Worm (Caenorhabditis elegans) whole organism, midembryonic: ENCODE results near the gene fnta-1.
"Not testable (repeated sequence)": the region's sequence is repeated elsewhere in the genome, so short reads cannot be mapped to it uniquely, and the experiment has no call there.

Source experiments
- cog-1 ChIP-seq: sonication (generic microtip); optimal IDR thresholded peaks from 2 replicates; lab custom pipeline; 2016; ENCODE audit warnings: missing genetic modification characterization, missing compliant biosample characterization
- ref-1 ChIP-seq: fragments of 200-800 bp; sonication (Bioruptor generic); conservative IDR thresholded peaks from 2 replicates; pipeline ENCODE4 v1.3.6; 2022; ENCODE audit warnings: missing genetic modification reagents, missing genetic modification characterization, missing compliant biosample characterization
- ztf-23 ChIP-seq: fragments of 200-800 bp; sonication (Bioruptor generic); IDR thresholded peaks from 2 replicates; pipeline ENCODE4 v1.3.6; 2022; ENCODE audit warnings: missing genetic modification reagents, missing genetic modification characterization, missing compliant biosample characterization

DNA sequence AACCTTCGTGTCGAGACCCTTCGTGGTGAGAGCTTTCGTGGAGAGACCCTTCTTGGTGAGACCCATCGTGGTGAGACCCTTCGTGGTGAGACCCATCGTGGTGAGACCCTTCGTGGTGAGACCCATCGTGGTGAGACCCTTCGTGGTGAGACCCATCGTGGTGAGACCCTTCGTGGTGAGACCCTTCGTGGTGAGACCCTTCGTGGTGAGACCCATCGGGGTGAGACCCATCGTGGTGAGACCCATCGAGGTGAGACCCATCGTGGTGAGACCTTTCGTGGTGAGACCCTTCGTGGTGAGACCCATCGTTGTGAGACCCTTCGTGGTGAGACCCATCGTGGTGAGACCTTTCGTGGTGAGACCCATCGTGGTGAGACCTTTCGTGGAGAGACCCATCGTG is 41.1 kb upstream of the fnta-1 start:
- TF ChIP-seq ref-1 (GFP tag; lab: Robert Waterston, UW); cog-1 (tag; lab: Kevin White, UChicago): not testable (repeated sequence)
- TF ChIP-seq ztf-23 (GFP tag; lab: Robert Waterston, UW): peak; percentile 38; the same call in 1 of the 2 replicates
